Fruit fly (Drosophila melanogaster) ovary, adult (tissue): Measurements from ENCODE around the gene CG14995.

Experiments
- CG17801 ChIP-seq: fragments of 200-800 bp; optimal IDR thresholded peaks from 2 replicates; lab custom pipeline; 2019; ENCODE audit warnings: missing biosample characterization, mild to moderate bottlenecking, missing genetic modification characterization, moderate library complexity; ENCODE audit not compliant: partially characterized antibody

CG14995 gene

dm6 chr3L:4103258-4104247, 497 bp upstream of the CG14995 start, which contains the start of gene Fit1:
Fit1 (plus strand) TSS chr3L:4103564.
- TF ChIP-seq CG17801 (GFP tag; lab: Kevin White, UChicago): peak; percentile 35

- TF ChIP-seq CG17801 (GFP tag; lab: Kevin White, UChicago): no peak
Observed at dm6 chr3L:4099194-4099593, 3.9 kb downstream of the CG14995 start.

DNA sequence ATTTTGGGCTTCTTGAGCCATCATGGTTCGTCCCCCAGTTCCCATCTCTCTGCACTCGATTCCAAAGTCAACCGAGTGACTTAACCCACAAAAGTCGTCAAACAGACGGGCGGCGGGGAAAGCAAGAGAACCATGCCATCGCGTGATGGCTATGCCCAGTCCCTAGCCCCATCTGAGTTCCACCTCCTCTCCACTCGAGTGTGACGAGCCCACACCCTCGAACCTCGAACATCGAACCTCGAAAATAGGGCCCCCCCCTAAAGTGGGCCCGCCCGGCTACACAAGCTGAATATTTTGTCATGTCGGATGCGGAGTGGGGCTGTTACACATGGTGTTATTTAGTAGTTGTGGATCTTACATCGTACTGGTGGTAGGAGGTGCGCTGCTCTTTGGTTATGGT, 6.5 kb downstream of the CG14995 start:
- no peak for TF ChIP-seq CG17801 (GFP tag; lab: Kevin White, UChicago)

DNA sequence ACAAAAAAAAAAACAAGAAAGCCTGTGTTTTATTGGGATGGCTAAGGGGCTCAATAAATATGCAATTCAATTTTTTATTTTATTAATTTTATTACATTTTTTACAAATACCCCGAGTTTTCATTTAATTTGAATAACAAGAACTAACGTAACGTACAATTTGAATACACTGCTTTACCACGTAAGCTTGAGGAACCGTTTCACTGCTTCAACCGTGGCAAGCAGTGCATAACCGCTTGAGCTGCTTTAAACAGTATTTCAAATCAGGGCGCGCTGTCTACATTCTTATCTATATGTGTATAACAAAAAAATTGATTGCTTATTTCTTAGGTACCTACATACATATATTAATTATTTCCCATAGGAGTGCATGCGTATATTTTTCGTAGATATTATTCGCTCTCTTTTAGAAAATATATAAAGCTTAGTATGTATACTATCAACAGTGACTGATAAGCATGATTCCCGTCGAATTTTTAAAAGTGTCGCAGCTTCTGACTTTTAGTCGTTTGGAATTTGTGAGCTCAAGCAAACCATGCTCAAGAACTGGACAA, 10.3 kb downstream of the CG14995 start, which contains the start of gene CG14990:
Gene CG14990 (plus strand): TSS at position 503 of the 553 bp plus-strand sequence.
- no peak for TF ChIP-seq CG17801 (GFP tag; lab: Kevin White, UChicago)

- no peak for TF ChIP-seq CG17801 (GFP tag; lab: Kevin White, UChicago)
Observed at dm6 chr3L:4088694-4089190, 14.3 kb downstream of the CG14995 start, which contains the start of gene Gad1. Gad1 (minus strand) TSS chr3L:4088744.

dm6 chr3L:4087281-4087680, 15.8 kb downstream of the CG14995 start, which contains the start of gene CG14989:
CG14989 (plus strand) TSS chr3L:4087581.
- no peak for TF ChIP-seq CG17801 (GFP tag; lab: Kevin White, UChicago)

DNA sequence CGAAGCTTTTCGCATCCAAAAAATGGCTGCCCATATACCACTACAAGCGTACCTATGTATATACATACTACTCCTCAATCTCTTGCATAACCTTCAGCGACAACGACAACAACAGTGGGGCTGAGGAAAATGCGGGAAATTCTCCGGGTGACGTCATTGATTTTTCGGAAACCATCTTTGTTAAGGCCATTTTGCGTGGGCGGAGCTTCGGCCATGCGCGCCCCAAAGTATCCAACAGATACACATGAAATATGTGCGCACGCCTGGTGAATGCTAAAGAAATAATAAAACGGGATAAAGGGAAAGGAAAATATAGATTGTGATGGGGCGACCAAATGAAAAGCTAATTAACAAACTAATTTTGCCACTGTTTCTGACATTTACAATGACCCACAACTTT, 17.2 kb downstream of the CG14995 start:
- no peak for TF ChIP-seq CG17801 (GFP tag; lab: Kevin White, UChicago)

DNA sequence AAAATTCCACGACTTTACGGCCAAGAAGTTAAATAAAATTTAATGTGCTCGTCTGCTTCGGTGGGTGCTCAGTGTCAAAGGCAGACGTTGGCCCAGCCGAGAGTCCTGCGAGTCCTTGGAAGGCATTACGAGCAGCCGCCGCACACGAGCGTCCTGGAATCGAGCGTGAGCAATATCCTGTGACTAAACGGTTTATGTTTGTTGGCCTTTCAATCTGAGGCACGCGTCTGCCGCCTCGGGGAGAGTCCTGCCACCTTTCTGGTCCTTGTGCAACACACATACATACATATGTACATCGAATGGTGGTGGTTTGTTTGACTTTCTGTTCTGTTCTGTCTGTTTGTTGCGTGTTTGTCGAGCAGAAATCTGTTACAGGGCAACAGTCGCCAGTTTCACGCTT, 19.6 kb downstream of the CG14995 start:
- no peak for TF ChIP-seq CG17801 (GFP tag; lab: Kevin White, UChicago)

dm6 chr3L:4081243-4081642, 21.8 kb downstream of the CG14995 start:
- TF ChIP-seq CG17801 (GFP tag; lab: Kevin White, UChicago): no peak

- TF ChIP-seq CG17801 (GFP tag; lab: Kevin White, UChicago): no peak
Observed at dm6 chr3L:4080278-4080677, 22.8 kb downstream of the CG14995 start.

DNA sequence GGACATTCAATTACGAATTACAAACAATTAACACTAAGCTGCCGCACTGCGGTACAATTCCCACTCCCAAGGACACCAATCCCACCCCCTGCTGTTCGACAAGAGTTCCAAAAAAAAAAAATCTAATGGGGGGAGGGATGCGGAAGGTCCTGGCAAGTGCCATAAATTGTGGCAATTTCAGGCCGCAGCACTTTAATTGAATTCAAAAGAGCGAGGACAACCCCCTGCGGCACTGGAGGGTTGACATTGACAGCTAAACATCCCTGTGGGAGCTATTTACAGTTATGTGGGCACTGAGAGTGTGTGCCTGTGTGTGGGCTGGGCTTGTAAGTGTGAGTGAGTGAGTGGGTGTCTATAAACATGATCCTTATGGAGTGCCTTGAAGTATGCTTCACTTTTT, 26.1 kb downstream of the CG14995 start:
- TF ChIP-seq CG17801 (GFP tag; lab: Kevin White, UChicago): no peak

DNA sequence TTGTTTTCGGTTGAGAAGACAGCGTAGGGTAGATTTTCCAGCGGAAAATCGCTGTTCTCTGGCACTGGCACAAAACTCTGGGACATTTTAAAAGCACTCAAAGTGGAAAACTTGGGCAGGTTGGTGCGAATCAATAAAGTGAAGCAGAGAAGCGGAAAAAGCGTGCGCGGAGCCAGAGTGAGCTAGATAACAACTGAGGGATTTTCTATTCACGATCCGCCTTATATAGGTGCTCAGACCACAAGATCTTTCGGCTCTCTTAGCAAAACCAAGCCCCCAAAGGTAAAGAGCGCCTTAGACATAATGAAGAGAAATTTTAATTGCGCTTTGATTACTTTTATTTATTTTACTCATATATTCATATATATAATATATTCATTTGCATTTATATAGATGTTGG, 29.3 kb downstream of the CG14995 start, which contains the start of gene Faa:
Gene Faa (minus strand): TSS at position 200 of the 400 bp plus-strand sequence.
- no peak for TF ChIP-seq CG17801 (GFP tag; lab: Kevin White, UChicago)

DNA sequence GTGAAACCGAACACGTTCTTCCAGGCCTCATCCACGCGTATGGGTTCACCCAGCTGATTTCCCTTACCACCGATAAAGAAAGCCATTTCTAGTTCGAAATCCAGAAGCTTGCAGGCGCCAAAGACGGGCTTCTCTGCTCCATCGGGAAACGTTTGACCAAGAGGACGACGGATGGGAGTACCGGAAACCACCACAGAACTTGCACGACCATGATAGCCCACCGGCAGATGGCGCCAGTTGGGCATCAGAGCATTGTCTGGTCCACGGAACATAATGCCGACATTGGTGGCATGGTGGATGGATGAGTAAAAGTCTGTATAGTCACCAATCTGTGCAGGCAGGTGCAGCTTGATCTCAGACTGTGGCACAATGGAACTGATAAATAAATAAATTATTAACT, 30.3 kb downstream of the CG14995 start:
- TF ChIP-seq CG17801 (GFP tag; lab: Kevin White, UChicago): no peak

dm6 chr3L:4071561-4072049, 31.5 kb downstream of the CG14995 start, which contains the start of gene wit:
wit (minus strand) TSS chr3L:4071717.
- peak; percentile 66 for TF ChIP-seq CG17801 (GFP tag; lab: Kevin White, UChicago)

DNA sequence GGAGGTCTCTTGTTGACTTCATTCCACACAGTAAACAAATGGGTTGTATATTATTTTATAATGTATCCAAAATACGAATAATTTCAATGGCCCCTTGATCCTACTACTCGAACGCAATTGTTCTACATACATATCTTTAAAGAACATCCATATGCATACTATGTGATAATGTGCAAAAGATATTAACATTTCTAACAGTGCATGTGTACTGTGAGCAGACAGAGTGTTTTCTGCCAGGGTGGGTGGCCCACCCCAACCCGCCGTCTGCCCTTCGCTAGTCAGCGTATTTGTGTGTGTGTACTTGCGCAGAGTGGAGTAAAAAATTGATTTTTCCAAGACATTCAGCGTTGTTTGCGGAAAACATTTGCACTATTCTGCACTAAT, 32.1 kb downstream of the CG14995 start:
- no peak for TF ChIP-seq CG17801 (GFP tag; lab: Kevin White, UChicago)
